Fruit fly (Drosophila melanogaster): ENCODE data around the gene Mst36Fa.

Mst36Fa gene

DNA sequence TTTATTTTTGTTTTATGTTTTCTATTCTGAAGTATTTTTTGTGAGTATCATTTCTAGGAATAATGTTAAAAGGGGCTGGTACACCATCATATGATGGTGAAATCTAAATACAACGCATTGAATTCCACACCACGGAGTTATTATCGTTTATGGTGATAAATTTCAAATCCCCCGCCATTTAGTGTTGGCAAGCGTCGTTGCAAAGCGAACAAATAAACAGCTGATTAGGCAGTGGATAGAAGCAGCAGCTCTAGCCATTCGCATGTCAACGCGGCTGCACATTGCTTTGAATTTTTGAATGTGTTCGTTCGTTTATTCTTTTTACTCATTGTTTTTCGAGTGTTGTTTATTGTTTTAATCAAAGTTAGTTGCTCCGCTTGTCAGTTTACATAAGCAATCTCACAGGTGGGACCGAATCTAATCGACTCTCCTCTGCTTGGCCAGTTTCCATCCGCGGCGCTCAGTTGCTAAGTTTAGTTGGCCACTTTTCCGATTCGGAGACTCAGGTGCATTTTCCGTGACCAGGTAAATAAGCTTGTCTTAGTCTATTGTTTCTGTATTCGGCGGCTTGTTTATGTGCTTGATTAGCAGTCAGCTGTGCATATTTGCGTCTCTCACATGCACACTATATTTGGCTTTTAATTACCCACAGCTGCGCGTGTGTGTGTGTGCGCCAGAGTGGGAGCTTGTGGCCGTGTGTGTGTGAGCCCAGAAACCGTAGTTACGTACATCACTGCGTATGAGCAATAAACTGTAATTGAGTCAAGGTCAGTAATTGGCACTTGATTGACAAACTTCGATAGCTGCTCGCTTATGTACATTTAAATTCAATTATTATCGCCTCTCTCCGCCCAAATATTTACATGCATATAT lies at the start of gene Mst36Fa, which contains the start of gene CG31751:
Mst36Fa (minus strand) TSS at position 51 of the 873 bp plus-strand sequence.
CG31751 (plus strand) TSS at position 274 of the 873 bp plus-strand sequence.
- TF ChIP-seq Hr39 (GFP tag; optimal IDR thresholded peaks at IDR 0.05) (no peak), cyc (GFP tag; optimal IDR thresholded peaks at IDR 0.05) (peak; percentile 9), achi (GFP tag; optimal IDR thresholded peaks at IDR 0.05) (no peak), fkh (GFP tag; optimal IDR thresholded peaks at IDR 0.05) (peak; percentile 98), CG16779 (tag; optimal IDR thresholded peaks at IDR 0.05) (no peak), Met (GFP tag; optimal IDR thresholded peaks at IDR 0.05) (no peak), svp (GFP tag) (peak; percentile 14)

DNA sequence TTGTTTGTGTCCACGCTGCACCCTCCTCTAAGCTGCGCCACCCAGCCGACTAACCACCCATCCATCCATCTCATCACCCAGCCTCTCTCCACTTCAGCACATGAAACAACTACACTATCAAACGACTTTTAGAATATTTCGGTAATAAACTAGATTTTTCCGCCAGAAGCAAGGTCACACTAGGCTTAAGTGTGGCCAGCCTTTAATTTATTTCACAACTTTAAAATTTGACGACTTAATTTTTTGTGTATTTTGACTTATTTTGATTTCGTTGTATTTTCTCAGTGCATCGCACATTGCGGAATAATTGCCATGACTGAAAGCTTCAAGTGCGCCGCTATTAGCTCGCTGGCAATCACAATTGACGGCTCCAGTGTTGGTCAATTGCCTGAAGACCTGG lies 48.0 kb upstream of the Mst36Fa start:
- peak; percentile 70 for TF ChIP-seq CG32006 (GFP tag; optimal IDR thresholded peaks at IDR 0.05)
- TF ChIP-seq acj6 (GFP tag; optimal IDR thresholded peaks at IDR 0.05) = peak; percentile 0
- TF ChIP-seq Eip75B (GFP tag; optimal IDR thresholded peaks at IDR 0.05) = no peak
- no peak for TF ChIP-seq CG10631 (GFP tag; optimal IDR thresholded peaks at IDR 0.05)
- TF ChIP-seq ss (GFP tag; optimal IDR thresholded peaks at IDR 0.05) = no peak
- TF ChIP-seq topi (GFP tag; optimal IDR thresholded peaks at IDR 0.05) = no peak
- TF ChIP-seq Hr4 (GFP tag; optimal IDR thresholded peaks at IDR 0.05) = peak; percentile 87
- peak; percentile 74 for TF ChIP-seq CG15336 (GFP tag; IDR thresholded peaks at IDR 0.05)
- TF ChIP-seq CG8632 (GFP tag; optimal IDR thresholded peaks at IDR 0.05) = no peak
- TF ChIP-seq esn (GFP tag; optimal IDR thresholded peaks at IDR 0.05) = no peak
- TF ChIP-seq CG11902 (GFP tag; optimal IDR thresholded peaks at IDR 0.05) = no peak
- TF ChIP-seq CG4318 (GFP tag; optimal IDR thresholded peaks at IDR 0.05) = peak; percentile 61
- TF ChIP-seq lz (GFP tag; optimal IDR thresholded peaks at IDR 0.05) = no peak
- no peak for TF ChIP-seq CG10669 (GFP tag; optimal IDR thresholded peaks at IDR 0.05)
- TF ChIP-seq CG6792 (GFP tag; optimal IDR thresholded peaks at IDR 0.05) = no peak
- peak; percentile 20 for TF ChIP-seq pdm3 (GFP tag; optimal IDR thresholded peaks at IDR 0.05)
- no peak for TF ChIP-seq CG6808 (GFP tag; optimal IDR thresholded peaks at IDR 0.05)
- peak; percentile 34 for TF ChIP-seq achi (GFP tag; optimal IDR thresholded peaks at IDR 0.05)
- no peak for TF ChIP-seq fd85E (GFP tag; optimal IDR thresholded peaks at IDR 0.05)
- TF ChIP-seq salr (GFP tag; optimal IDR thresholded peaks at IDR 0.05) = peak in 1 of 2 experiments; percentile 22
- no peak for TF ChIP-seq spab (GFP tag; optimal IDR thresholded peaks at IDR 0.05)
- TF ChIP-seq Ets21C (GFP tag; optimal IDR thresholded peaks at IDR 0.05) = no peak
- TF ChIP-seq fkh (GFP tag; optimal IDR thresholded peaks at IDR 0.05) = no peak
- TF ChIP-seq Eip78C (GFP tag) = peak; percentile 79
- no peak for TF ChIP-seq CG11762 (GFP tag; optimal IDR thresholded peaks at IDR 0.05; ENCODE audit: insufficient read depth)
- TF ChIP-seq dac (GFP tag; optimal IDR thresholded peaks at IDR 0.05) = peak; percentile 59
- no peak for TF ChIP-seq CG6854 (GFP tag; optimal IDR thresholded peaks at IDR 0.05)
- no peak for TF ChIP-seq CG34406 (GFP tag; optimal IDR thresholded peaks at IDR 0.05)
- peak; percentile 74 for TF ChIP-seq CG8119 (GFP tag; IDR thresholded peaks at IDR 0.05)
- no peak for TF ChIP-seq net (GFP tag; optimal IDR thresholded peaks at IDR 0.05)
- no peak for TF ChIP-seq Sox102F (GFP tag; optimal IDR thresholded peaks at IDR 0.05)
- peak; percentile 10 for TF ChIP-seq Ets96B (tag; optimal IDR thresholded peaks at IDR 0.05)
- no peak for TF ChIP-seq Hr39 (GFP tag; optimal IDR thresholded peaks at IDR 0.05)
- TF ChIP-seq CG11294 (GFP tag; IDR thresholded peaks at IDR 0.05) = peak; percentile 16; the same call in 1 of the 2 replicates
- no peak for TF ChIP-seq Met (GFP tag; optimal IDR thresholded peaks at IDR 0.05)
- TF ChIP-seq CG8319 (GFP tag; optimal IDR thresholded peaks at IDR 0.05) = no peak
- peak; percentile 17 for TF ChIP-seq OdsH (GFP tag; optimal IDR thresholded peaks at IDR 0.05)
- no peak for TF ChIP-seq vri (GFP tag; optimal IDR thresholded peaks at IDR 0.05)
- TF ChIP-seq Gug (GFP tag; IDR thresholded peaks at IDR 0.05) = peak; percentile 61
- TF ChIP-seq CG6276 (GFP tag; optimal IDR thresholded peaks at IDR 0.05) = peak; percentile 50
- TF ChIP-seq Smox (GFP tag; optimal IDR thresholded peaks at IDR 0.05) = no peak
- TF ChIP-seq CG6163 (GFP tag; IDR thresholded peaks at IDR 0.05) = peak; percentile 76
- no peak for TF ChIP-seq dsx (GFP tag; optimal IDR thresholded peaks at IDR 0.05; ENCODE audit: poor library complexity, severe bottlenecking)
- TF ChIP-seq CG3919 (GFP tag; optimal IDR thresholded peaks at IDR 0.05) = peak; percentile 22
- TF ChIP-seq CG3032 (tag; optimal IDR thresholded peaks at IDR 0.05) = no peak
